Worm (Caenorhabditis elegans) whole organism, early embryonic: ENCODE measurements around the gene Y69A2AR.47.

Experiments used
- B0310.2 ChIP-seq: sonication (generic microtip); optimal IDR thresholded peaks from 2 replicates; lab custom pipeline; 2016; ENCODE audit warnings: mild to moderate bottlenecking, missing genetic modification characterization, missing compliant biosample characterization
- ama-1 ChIP-seq: fragments of 150-350 bp; optimal IDR thresholded peaks from 2 replicates; lab custom pipeline; 2014
- ceh-13 ChIP-seq: fragments of 200-800 bp; sonication (Bioruptor generic); optimal IDR thresholded peaks from 2 replicates; lab custom pipeline; 2018; ENCODE audit warnings: mild to moderate bottlenecking, missing genetic modification characterization, missing compliant biosample characterization
- flt-1 ChIP-seq: fragments of 200-800 bp; sonication (Bioruptor generic); IDR thresholded peaks from 2 replicates; pipeline ENCODE4 v1.3.6; 2022; ENCODE audit warnings: missing genetic modification characterization, missing compliant biosample characterization
- hmg-4 ChIP-seq: fragments of 200-800 bp; sonication (Bioruptor generic); optimal IDR thresholded peaks from 2 replicates; lab custom pipeline; 2018; ENCODE audit warnings: mild to moderate bottlenecking, missing genetic modification characterization, missing compliant biosample characterization
- hnd-1 ChIP-seq: sonication (generic microtip); optimal IDR thresholded peaks from 2 replicates; lab custom pipeline; 2016; ENCODE audit warnings: missing genetic modification characterization, missing compliant biosample characterization
- scrt-1 ChIP-seq: fragments of 200-800 bp; sonication (Bioruptor generic); IDR thresholded peaks from 2 replicates; pipeline ENCODE4 v1.3.6; 2022; ENCODE audit warnings: missing genetic modification characterization, missing compliant biosample characterization
- sea-1 ChIP-seq: fragments of 200-800 bp; sonication (Bioruptor generic); conservative IDR thresholded peaks from 2 replicates; pipeline ENCODE4 v1.3.6; 2022; ENCODE audit warnings: missing genetic modification characterization, missing compliant biosample characterization
- tbx-11 ChIP-seq: fragments of 200-800 bp; sonication (Bioruptor generic); IDR thresholded peaks from 2 replicates; pipeline ENCODE4 v1.3.6; 2022; ENCODE audit warnings: missing genetic modification characterization, missing compliant biosample characterization
- tbx-37 ChIP-seq: fragments of 200-800 bp; sonication (Bioruptor generic); conservative IDR thresholded peaks from 2 replicates; pipeline ENCODE4 v1.3.6; 2022; ENCODE audit warnings: missing genetic modification reagents, missing genetic modification characterization, missing compliant biosample characterization
- tra-4 ChIP-seq: sonication (generic microtip); optimal IDR thresholded peaks from 2 replicates; lab custom pipeline; 2017; ENCODE audit warnings: missing genetic modification characterization, missing compliant biosample characterization

ce11 chrIV:2613754-2614244 lies 16.3 kb downstream of the Y69A2AR.47 start, which contains the start of gene daao-1:
- TF ChIP-seq ama-1 (lab: Kevin White, UChicago) = no peak
- no peak for TF ChIP-seq hmg-4 (GFP tag; lab: Kevin White, UChicago)
- TF ChIP-seq tbx-11 (GFP tag; lab: Robert Waterston, UW) = no peak
- no peak for TF ChIP-seq ceh-13 (GFP tag; lab: Kevin White, UChicago)
- no peak for TF ChIP-seq flt-1 (GFP tag; lab: Robert Waterston, UW)
- TF ChIP-seq scrt-1 = no peak
- no peak for TF ChIP-seq tbx-37 (GFP tag; lab: Robert Waterston, UW)
- no peak for TF ChIP-seq sea-1 (GFP tag; lab: Robert Waterston, UW)
- TF ChIP-seq B0310.2 (tag; lab: Kevin White, UChicago) = no peak
- no peak for TF ChIP-seq hnd-1 (tag; lab: Kevin White, UChicago)
- no peak for TF ChIP-seq tra-4 (tag; lab: Kevin White, UChicago)
